Fruit fly (Drosophila melanogaster) whole organism, embryonic: ENCODE measurements around the gene CG42674.

Experiments
- Atf-2 ChIP-seq: fragments of 200-800 bp; sonication (Bioruptor generic); optimal IDR thresholded peaks from 2 replicates; lab custom pipeline; 2016; ENCODE audit warnings: missing biosample characterization, missing genetic modification characterization
- BEAF-32 ChIP-seq: fragments of 200-800 bp; sonication (Bioruptor generic); optimal IDR thresholded peaks from 3 replicates; lab custom pipeline; 2017; ENCODE audit warnings: missing biosample characterization, missing genetic modification characterization, mild to moderate bottlenecking, moderate library complexity, missing genetic modification reagents
- Bgb ChIP-seq: fragments of 200-800 bp; sonication (Bioruptor generic); IDR thresholded peaks from 2 replicates; pipeline ENCODE4 v1.3.6; 2022; ENCODE audit warnings: missing biosample characterization, missing genetic modification characterization; ENCODE audit not compliant: partially characterized antibody
- CG14710 ChIP-seq: fragments of 200-800 bp; sonication (Bioruptor generic); optimal IDR thresholded peaks from 3 replicates; lab custom pipeline; 2019; ENCODE audit warnings: missing biosample characterization, mild to moderate bottlenecking, missing genetic modification characterization, moderate library complexity
- CG15479 ChIP-seq: fragments of 200-800 bp; sonication (Bioruptor generic); optimal IDR thresholded peaks from 3 replicates; lab custom pipeline; 2019; ENCODE audit warnings: missing biosample characterization, mild to moderate bottlenecking, missing genetic modification characterization, moderate library complexity
- CG2120 ChIP-seq: fragments of 200-800 bp; sonication (Bioruptor generic); optimal IDR thresholded peaks from 3 replicates; lab custom pipeline; 2016; ENCODE audit warnings: missing biosample characterization, missing genetic modification characterization
- CG32532 ChIP-seq: fragments of 200-800 bp; sonication (Bioruptor generic); IDR thresholded peaks from 2 replicates; pipeline ENCODE4 v1.3.6; 2022; ENCODE audit warnings: missing biosample characterization, missing genetic modification characterization
- CG32767 ChIP-seq: fragments of 200-800 bp; sonication (Bioruptor generic); IDR thresholded peaks from 2 replicates; pipeline ENCODE4 v1.3.6; 2022; ENCODE audit warnings: missing biosample characterization, missing genetic modification characterization
- CG32772 ChIP-seq: fragments of 200-800 bp; sonication (Bioruptor generic); IDR thresholded peaks from 2 replicates; pipeline ENCODE4 v1.3.6; 2022; ENCODE audit warnings: missing biosample characterization, missing genetic modification characterization
- CG34422 ChIP-seq: fragments of 200-800 bp; sonication (Bioruptor generic); IDR thresholded peaks from 3 replicates; pipeline ENCODE4 v1.3.6; 2022; ENCODE audit warnings: missing biosample characterization, missing genetic modification characterization
- CG3995 ChIP-seq: fragments of 200-800 bp; sonication (Bioruptor generic); optimal IDR thresholded peaks from 3 replicates; lab custom pipeline; 2016; ENCODE audit warnings: missing biosample characterization, missing genetic modification characterization
- CG7839 ChIP-seq: fragments of 200-800 bp; sonication (Bioruptor generic); optimal IDR thresholded peaks from 3 replicates; lab custom pipeline; 2018; ENCODE audit warnings: missing biosample characterization, mild to moderate bottlenecking, missing genetic modification characterization, moderate library complexity
- CG8359 ChIP-seq: fragments of 200-800 bp; sonication (Bioruptor generic); optimal IDR thresholded peaks from 2 replicates; lab custom pipeline; 2017; ENCODE audit warnings: missing biosample characterization, mild to moderate bottlenecking, missing genetic modification characterization, borderline replicate concordance
- CG8478 ChIP-seq: fragments of >200 bp; optimal IDR thresholded peaks from 2 replicates; lab custom pipeline; 2018
- CG9609 ChIP-seq: fragments of 200-800 bp; sonication (Bioruptor generic); optimal IDR thresholded peaks from 3 replicates; lab custom pipeline; 2016; ENCODE audit warnings: missing biosample characterization, missing genetic modification characterization
- Dfd ChIP-seq, 2 experiments: fragments of >200 bp; optimal IDR thresholded peaks; 2 replicates each; lab custom pipeline; 2017; ENCODE audit warnings: missing biosample characterization in 2 of 2, missing genetic modification characterization in 2 of 2
- Dref ChIP-seq: fragments of 200-800 bp; sonication (Bioruptor generic); IDR thresholded peaks from 2 replicates; pipeline ENCODE4 v1.3.6; 2022; ENCODE audit warnings: missing biosample characterization, missing genetic modification characterization
- HmgD ChIP-seq: fragments of 200-800 bp; sonication (Bioruptor generic); optimal IDR thresholded peaks from 3 replicates; lab custom pipeline; 2016; ENCODE audit warnings: missing biosample characterization, missing genetic modification characterization
- Hr78 ChIP-seq, 2 experiments: fragments of 200-800 bp in 1 of 2; fragments of >200 bp in 1 of 2; sonication (Bioruptor generic) in 1 of 2; optimal IDR thresholded peaks; 2 replicates each; lab custom pipeline; 2017 to 2019; ENCODE audit warnings: missing biosample characterization in 2 of 2, missing genetic modification characterization in 2 of 2, mild to moderate bottlenecking in 1 of 2, moderate library complexity in 1 of 2
- Hsf ChIP-seq: fragments of 200-800 bp; sonication (Bioruptor generic); optimal IDR thresholded peaks from 3 replicates; lab custom pipeline; 2016; ENCODE audit warnings: missing biosample characterization, missing genetic modification characterization
- MBD-R2 ChIP-seq: fragments of 200-800 bp; sonication (Bioruptor generic); IDR thresholded peaks from 2 replicates; pipeline ENCODE4 v1.3.6; 2022; ENCODE audit warnings: missing biosample characterization, missing genetic modification characterization
- Sin3A ChIP-seq: fragments of >200 bp; optimal IDR thresholded peaks from 2 replicates; lab custom pipeline; 2018
- az2 ChIP-seq: fragments of 200-800 bp; sonication (Bioruptor generic); optimal IDR thresholded peaks from 3 replicates; lab custom pipeline; 2016; ENCODE audit warnings: missing biosample characterization, missing genetic modification characterization
- bbx ChIP-seq: fragments of 200-800 bp; sonication (Bioruptor generic); IDR thresholded peaks from 2 replicates; pipeline ENCODE4 v1.3.6; 2022; ENCODE audit warnings: missing biosample characterization, missing genetic modification characterization; ENCODE audit not compliant: partially characterized antibody
- cato ChIP-seq: fragments of 200-800 bp; sonication (Bioruptor generic); optimal IDR thresholded peaks from 2 replicates; lab custom pipeline; 2016; ENCODE audit warnings: missing biosample characterization, missing genetic modification characterization, borderline replicate concordance
- cg ChIP-seq: fragments of 200-800 bp; sonication (Bioruptor generic); optimal IDR thresholded peaks from 3 replicates; lab custom pipeline; 2019; ENCODE audit warnings: missing biosample characterization, mild to moderate bottlenecking, missing genetic modification characterization, moderate library complexity
- dan ChIP-seq: fragments of 200-800 bp; sonication (Bioruptor generic); IDR thresholded peaks from 2 replicates; pipeline ENCODE4 v1.3.6; 2022; ENCODE audit warnings: missing biosample characterization, missing genetic modification characterization
- gcm ChIP-seq: fragments of 200-800 bp; sonication (Bioruptor generic); optimal IDR thresholded peaks from 2 replicates; lab custom pipeline; 2019; ENCODE audit warnings: missing biosample characterization, mild to moderate bottlenecking, missing genetic modification characterization, moderate library complexity
- gsb-n ChIP-seq: fragments of 200-800 bp; sonication (Bioruptor generic); optimal IDR thresholded peaks from 3 replicates; lab custom pipeline; 2018; ENCODE audit warnings: missing biosample characterization, mild to moderate bottlenecking, missing genetic modification characterization
- org-1 ChIP-seq: fragments of 200-800 bp; sonication (Bioruptor generic); optimal IDR thresholded peaks from 2 replicates; lab custom pipeline; 2017; ENCODE audit warnings: missing biosample characterization, missing genetic modification characterization
- peb ChIP-seq: fragments of 200-800 bp; sonication (Bioruptor generic); IDR thresholded peaks from 2 replicates; pipeline ENCODE4 v1.3.6; 2022; ENCODE audit warnings: missing biosample characterization, missing genetic modification characterization
- phol ChIP-seq: fragments of 200-800 bp; sonication (Bioruptor generic); optimal IDR thresholded peaks from 3 replicates; lab custom pipeline; 2018; ENCODE audit warnings: missing biosample characterization, mild to moderate bottlenecking, missing genetic modification characterization, moderate library complexity
- row ChIP-seq: fragments of 200-800 bp; sonication (Bioruptor generic); IDR thresholded peaks from 3 replicates; pipeline ENCODE4 v1.3.6; 2022; ENCODE audit warnings: missing biosample characterization, missing genetic modification characterization
- salm ChIP-seq: fragments of 200-800 bp; sonication (Bioruptor generic); optimal IDR thresholded peaks from 2 replicates; lab custom pipeline; 2018; ENCODE audit warnings: missing biosample characterization, mild to moderate bottlenecking, missing genetic modification characterization
- sens ChIP-seq: fragments of 200-800 bp; sonication (Bioruptor generic); peaks from one replicate; lab custom pipeline; 2016; ENCODE audit warnings: missing biosample characterization, missing genetic modification characterization
- shn ChIP-seq: fragments of 200-800 bp; sonication (Bioruptor generic); optimal IDR thresholded peaks from 3 replicates; lab custom pipeline; 2016; ENCODE audit warnings: missing biosample characterization, missing genetic modification characterization
- sr ChIP-seq: fragments of 200-800 bp; sonication (Bioruptor generic); IDR thresholded peaks from 3 replicates; pipeline ENCODE4 v1.3.6; 2022; ENCODE audit warnings: missing biosample characterization, missing genetic modification characterization
- tll ChIP-seq, 2 experiments: fragments of 200-800 bp in 1 of 2; fragments of >200 bp in 1 of 2; sonication (Bioruptor generic) in 1 of 2; optimal IDR thresholded peaks; 2 replicates each; lab custom pipeline; 2017 to 2019; ENCODE audit warnings: missing biosample characterization in 2 of 2, missing genetic modification characterization in 2 of 2, mild to moderate bottlenecking in 1 of 2, moderate library complexity in 1 of 2

CG42674 gene

DNA sequence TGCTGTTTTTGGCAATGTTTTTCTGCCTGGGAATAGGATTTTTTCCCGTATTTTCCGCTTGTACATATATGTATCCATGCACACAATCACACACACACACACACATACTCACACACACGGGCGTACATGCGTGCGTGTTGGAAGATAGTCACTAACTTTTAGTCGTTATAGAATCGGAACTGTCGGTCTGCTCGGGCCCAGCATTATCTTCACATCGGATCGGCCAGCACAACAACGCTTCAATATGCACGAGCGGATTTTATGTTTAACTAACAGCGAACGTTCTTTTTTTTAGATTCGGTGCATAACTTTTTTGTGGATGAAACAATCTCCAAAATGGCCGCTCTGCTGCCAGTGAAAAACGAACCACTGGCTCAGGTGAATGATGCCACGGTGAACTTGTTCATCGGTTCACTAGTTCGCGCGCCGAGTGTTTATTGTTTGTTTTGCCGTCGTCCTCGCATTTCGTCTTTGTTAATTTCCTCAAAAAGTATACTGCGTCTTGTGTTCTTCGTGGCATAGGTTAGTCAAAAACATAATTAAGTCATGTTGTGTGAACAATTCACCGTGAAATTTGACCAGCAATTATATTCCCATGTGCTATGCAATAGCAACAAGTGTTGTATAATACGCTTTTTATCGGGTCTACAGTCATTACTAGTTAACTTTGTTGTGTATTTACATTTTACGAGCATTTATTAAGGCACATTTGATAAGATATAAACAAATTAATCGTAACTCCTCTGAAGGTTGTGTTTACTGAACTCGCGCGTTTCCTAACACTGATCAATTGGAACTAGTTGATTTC is 43.2 kb upstream of the CG42674 start, which contains the start of the genes CG6951 and CG17233 (continued):
- TF ChIP-seq Sin3A, result peak; percentile 24
- TF ChIP-seq row (GFP tag; lab: Robert Waterston, UW), result no peak
- no peak for TF ChIP-seq CG14710
- no peak for TF ChIP-seq az2
- peak; percentile 76 for TF ChIP-seq CG8478
- TF ChIP-seq CG32767, result peak; percentile 70; the same call in 1 of the 2 replicates
- no peak for TF ChIP-seq CG8359
- TF ChIP-seq dan (GFP tag; lab: Robert Waterston, UW), result no peak
- peak; percentile 96 for TF ChIP-seq phol
- peak; percentile 26; the same call in 1 of the 2 replicates for TF ChIP-seq bbx (GFP tag; lab: Robert Waterston, UW)
- TF ChIP-seq gcm (GFP tag; lab: Kevin White, UChicago), result no peak
- TF ChIP-seq CG32532 (GFP tag; lab: Robert Waterston, UW), result no peak
- TF ChIP-seq Hsf, result no peak
- TF ChIP-seq MBD-R2 (GFP tag; lab: Robert Waterston, UW), result peak; percentile 13; the same call in 1 of the 2 replicates
- no peak for TF ChIP-seq sr
- peak; percentile 52 for TF ChIP-seq BEAF-32 (GFP tag; lab: Kevin White, UChicago)
- 0 out of 2 replicates have a peak, but pooled peaks have one; percentile 16 for TF ChIP-seq Dref (GFP tag; lab: Robert Waterston, UW)
- TF ChIP-seq salm, result no peak
- no peak for TF ChIP-seq org-1
- TF ChIP-seq CG3995 (GFP tag; lab: Kevin White, UChicago), result peak; percentile 48
- peak; percentile 11 for TF ChIP-seq HmgD (GFP tag; lab: Kevin White, UChicago)
- TF ChIP-seq CG7839 (tag; lab: Kevin White, UChicago), result no peak
- TF ChIP-seq Bgb (GFP tag; lab: Robert Waterston, UW), result 0 out of 2 replicates have a peak, but pooled peaks have one; percentile 23
- TF ChIP-seq cg (GFP tag; lab: Kevin White, UChicago), result peak; percentile 96
- TF ChIP-seq CG34422 (GFP tag; lab: Robert Waterston, UW), result peak; percentile 57; the same call in 2 of the 3 replicates
- TF ChIP-seq Hr78 (GFP tag; optimal IDR thresholded peaks at IDR 0.05; lab: Kevin White, UChicago), result no peak
- no peak for TF ChIP-seq peb (GFP tag; lab: Robert Waterston, UW)
- no peak for TF ChIP-seq tll (GFP tag; optimal IDR thresholded peaks at IDR 0.05; lab: Kevin White, UChicago)
- TF ChIP-seq CG32772 (GFP tag; lab: Robert Waterston, UW), result no peak
- no peak for TF ChIP-seq shn (GFP tag; lab: Kevin White, UChicago)

DNA sequence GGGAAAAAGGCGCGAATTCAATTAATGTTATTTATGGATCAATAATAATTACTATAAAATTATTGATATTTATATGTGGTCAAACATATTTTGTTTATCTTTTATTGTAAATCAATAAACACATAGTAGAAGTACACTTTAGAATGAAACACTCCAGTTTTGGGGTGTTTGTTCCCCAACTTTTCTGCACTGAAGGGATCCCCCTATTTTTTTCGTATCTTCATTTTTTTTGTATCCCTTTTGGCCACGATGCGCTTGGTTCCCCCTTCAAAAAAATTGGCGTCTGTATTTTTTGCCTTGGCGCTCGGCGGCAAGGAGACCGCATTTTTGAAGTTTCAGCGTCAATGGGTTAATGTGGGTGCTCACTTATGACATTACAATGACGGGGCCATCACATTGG is 42.6 kb upstream of the CG42674 start, which contains the start of gene Clc:
TSS of gene Clc (plus strand) at position 301 of the 400 bp plus-strand sequence.
- TF ChIP-seq Atf-2 (GFP tag; lab: Kevin White, UChicago) (no peak), sens (GFP tag; lab: Kevin White, UChicago) (peak; percentile 10), CG2120 (GFP tag; lab: Kevin White, UChicago) (no peak)

DNA sequence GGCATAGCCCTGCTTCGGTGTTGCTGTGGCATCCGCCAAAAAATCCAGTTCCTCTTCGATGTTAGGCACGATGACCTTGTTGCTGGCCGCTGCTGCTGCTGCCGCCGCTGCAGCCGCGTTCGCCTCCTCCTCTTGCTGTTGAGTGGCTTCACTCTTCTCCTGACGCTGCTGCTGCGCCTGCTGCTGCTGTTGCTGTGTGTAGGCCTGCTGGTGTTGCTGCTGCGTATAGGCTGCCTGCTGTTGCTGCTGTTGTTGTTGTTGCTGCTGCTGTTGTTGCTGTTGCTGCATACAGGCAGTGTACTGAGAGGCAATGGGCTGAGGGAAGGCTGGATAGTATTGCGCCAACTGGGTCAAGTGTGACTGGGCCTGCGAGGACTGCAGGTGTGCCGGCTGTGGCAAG is 39.0 kb upstream of the CG42674 start:
- TF ChIP-seq CG15479 (GFP tag; lab: Kevin White, UChicago) (no peak), cato (GFP tag; lab: Kevin White, UChicago) (no peak), Dfd (GFP tag; optimal IDR thresholded peaks at IDR 0.05; lab: Kevin White, UChicago) (peak in 1 of 2 experiments; percentile 84), gsb-n (tag; lab: Kevin White, UChicago) (no peak), CG9609 (GFP tag; lab: Kevin White, UChicago) (no peak), CG8478 (peak; percentile 78)
